Worm (Caenorhabditis elegans) whole organism, young adult: Measurements from ENCODE around the gene C16C8.10.

Experiments
- B0019.2 ChIP-seq: fragments of 200-800 bp; sonication (Bioruptor generic); conservative IDR thresholded peaks from 2 replicates; pipeline ENCODE4 v1.3.6; 2022; ENCODE audit warnings: missing genetic modification reagents, missing genetic modification characterization, missing compliant biosample characterization
- B0035.1 ChIP-seq: sonication (generic microtip); optimal IDR thresholded peaks from 2 replicates; lab custom pipeline; 2016; ENCODE audit warnings: missing genetic modification characterization, mild to moderate bottlenecking, missing compliant biosample characterization, missing genotype, missing genetic modification reagents
- B0336.3 ChIP-seq: fragments of 200-800 bp; sonication (Bioruptor generic); IDR thresholded peaks from 2 replicates; pipeline ENCODE4 v1.3.6; 2022; ENCODE audit warnings: missing genetic modification characterization, missing compliant biosample characterization
- C17E4.6 ChIP-seq: fragments of 200-800 bp; sonication (Bioruptor generic); IDR thresholded peaks from 2 replicates; pipeline ENCODE4 v1.3.6; 2022; ENCODE audit warnings: missing genetic modification reagents, missing genetic modification characterization, missing compliant biosample characterization
- D2030.7 ChIP-seq: fragments of 200-800 bp; sonication (Bioruptor generic); IDR thresholded peaks from 2 replicates; pipeline ENCODE4 v1.3.6; 2022; ENCODE audit warnings: missing genetic modification reagents, missing genetic modification characterization, missing compliant biosample characterization
- F10E7.11 ChIP-seq: sonication (generic microtip); optimal IDR thresholded peaks from 2 replicates; lab custom pipeline; 2017; ENCODE audit warnings: mild to moderate bottlenecking, missing genetic modification characterization, moderate library complexity, missing compliant biosample characterization
- F22D6.2 ChIP-seq: sonication (generic microtip); optimal IDR thresholded peaks from 2 replicates; lab custom pipeline; 2016; ENCODE audit warnings: mild to moderate bottlenecking, missing genetic modification characterization, missing compliant biosample characterization
- F52B5.7 ChIP-seq: sonication (generic microtip); optimal IDR thresholded peaks from 2 replicates; lab custom pipeline; 2016; ENCODE audit warnings: mild to moderate bottlenecking, missing genetic modification characterization, missing compliant biosample characterization
- F55B11.4 ChIP-seq: sonication (generic microtip); optimal IDR thresholded peaks from 2 replicates; lab custom pipeline; 2016; ENCODE audit warnings: missing compliant biosample characterization, missing genetic modification characterization, borderline replicate concordance; ENCODE audit not compliant: insufficient read depth
- K11D2.4 ChIP-seq: fragments of 200-800 bp; sonication (Bioruptor generic); IDR thresholded peaks from 2 replicates; pipeline ENCODE4 v1.3.6; 2022; ENCODE audit warnings: missing genetic modification reagents, missing genetic modification characterization, missing compliant biosample characterization
- T07F8.4 ChIP-seq: sonication (generic microtip); optimal IDR thresholded peaks from 2 replicates; lab custom pipeline; 2016; ENCODE audit warnings: mild to moderate bottlenecking, missing genetic modification characterization, moderate library complexity, missing compliant biosample characterization
- T26A5.8 ChIP-seq: sonication (generic microtip); optimal IDR thresholded peaks from 2 replicates; lab custom pipeline; 2016; ENCODE audit warnings: missing genetic modification characterization, missing compliant biosample characterization
- Y67H2A.10 ChIP-seq: fragments of 200-800 bp; sonication (Bioruptor generic); conservative IDR thresholded peaks from 2 replicates; pipeline ENCODE4 v1.3.6; 2022; ENCODE audit warnings: missing genetic modification reagents, missing genetic modification characterization, missing compliant biosample characterization
- ZK185.1 ChIP-seq: sonication (generic microtip); optimal IDR thresholded peaks from 2 replicates; lab custom pipeline; 2016; ENCODE audit warnings: mild to moderate bottlenecking, missing genetic modification characterization, missing compliant biosample characterization; ENCODE audit not compliant: poor library complexity, severe bottlenecking
- akir-1 ChIP-seq: fragments of 200-800 bp; sonication (Bioruptor generic); optimal IDR thresholded peaks from 2 replicates; lab custom pipeline; 2018; ENCODE audit warnings: mild to moderate bottlenecking, missing genetic modification characterization, moderate library complexity, missing compliant biosample characterization
- ccch-3 ChIP-seq: fragments of 200-800 bp; sonication (Bioruptor generic); optimal IDR thresholded peaks from 2 replicates; lab custom pipeline; 2018; ENCODE audit warnings: mild to moderate bottlenecking, missing genetic modification characterization, missing compliant biosample characterization
- ceh-100 ChIP-seq: fragments of 200-800 bp; sonication (Bioruptor generic); IDR thresholded peaks from 2 replicates; pipeline ENCODE4 v1.3.6; 2022; ENCODE audit warnings: missing genetic modification reagents, missing genetic modification characterization, missing compliant biosample characterization
- ceh-40 ChIP-seq: fragments of 200-800 bp; sonication (Bioruptor generic); IDR thresholded peaks from 2 replicates; pipeline ENCODE4 v1.3.6; 2022; ENCODE audit warnings: missing genetic modification characterization, missing compliant biosample characterization
- ceh-58 ChIP-seq: fragments of 200-800 bp; sonication (Bioruptor generic); IDR thresholded peaks from 2 replicates; pipeline ENCODE4 v1.3.6; 2022; ENCODE audit warnings: missing genetic modification characterization, missing compliant biosample characterization
- ceh-79 ChIP-seq: sonication (generic microtip); optimal IDR thresholded peaks from 2 replicates; lab custom pipeline; 2017; ENCODE audit warnings: mild to moderate bottlenecking, missing genetic modification characterization, missing compliant biosample characterization
- ceh-91 ChIP-seq: fragments of 200-800 bp; sonication (Bioruptor generic); IDR thresholded peaks from 2 replicates; pipeline ENCODE4 v1.3.6; 2022; ENCODE audit warnings: missing genetic modification reagents, missing genetic modification characterization, missing compliant biosample characterization
- chd-7 ChIP-seq: sonication (generic microtip); optimal IDR thresholded peaks from 2 replicates; lab custom pipeline; 2016; ENCODE audit warnings: mild to moderate bottlenecking, missing genetic modification characterization, moderate library complexity, missing compliant biosample characterization
- dox-1 ChIP-seq: fragments of 200-800 bp; sonication (Bioruptor generic); IDR thresholded peaks from 2 replicates; pipeline ENCODE4 v1.3.6; 2022; ENCODE audit warnings: missing genetic modification reagents, missing genetic modification characterization, missing compliant biosample characterization
- dpff-1 ChIP-seq: sonication (generic microtip); optimal IDR thresholded peaks from 2 replicates; lab custom pipeline; 2017; ENCODE audit warnings: mild to moderate bottlenecking, missing genetic modification characterization, missing compliant biosample characterization
- dpl-1 ChIP-seq: fragments of 150-350 bp; optimal IDR thresholded peaks from 2 replicates; lab custom pipeline; 2014; ENCODE audit warnings: missing biosample characterization, missing genetic modification reagents, missing genetic modification characterization
- efl-1 ChIP-seq: fragments of 150-350 bp; optimal IDR thresholded peaks from 2 replicates; lab custom pipeline; 2014; ENCODE audit warnings: missing biosample characterization, missing genetic modification reagents, missing genetic modification characterization
- ets-4 ChIP-seq: fragments of 200-800 bp; sonication (Bioruptor generic); optimal IDR thresholded peaks from 2 replicates; lab custom pipeline; 2018; ENCODE audit warnings: mild to moderate bottlenecking, missing genetic modification characterization, missing compliant biosample characterization
- gei-17 ChIP-seq: fragments of 200-800 bp; sonication (Bioruptor generic); optimal IDR thresholded peaks from 2 replicates; lab custom pipeline; 2018; ENCODE audit warnings: mild to moderate bottlenecking, missing genetic modification characterization, missing compliant biosample characterization
- hmg-1.2 ChIP-seq: fragments of 200-800 bp; sonication (Bioruptor generic); IDR thresholded peaks from 2 replicates; pipeline ENCODE4 v1.3.6; 2022; ENCODE audit warnings: missing genetic modification reagents, missing genetic modification characterization, missing compliant biosample characterization
- hsf-1 ChIP-seq: fragments of 200-800 bp; sonication (Bioruptor generic); IDR thresholded peaks from 2 replicates; pipeline ENCODE4 v1.3.6; 2022; ENCODE audit warnings: missing genetic modification reagents, missing genetic modification characterization, missing compliant biosample characterization
- let-526 ChIP-seq: fragments of 200-800 bp; sonication (Bioruptor generic); IDR thresholded peaks from 2 replicates; pipeline ENCODE4 v1.3.6; 2022; ENCODE audit warnings: missing genetic modification reagents, missing genetic modification characterization, missing compliant biosample characterization
- let-607 ChIP-seq, 2 experiments: fragments of 200-800 bp in 1 of 2; sonication (Bioruptor generic) in 1 of 2; sonication (generic microtip) in 1 of 2; optimal IDR thresholded peaks; 2 replicates each; lab custom pipeline; 2016 to 2018; ENCODE audit warnings: mild to moderate bottlenecking in 2 of 2, missing compliant biosample characterization in 2 of 2, missing genetic modification characterization in 2 of 2, moderate library complexity in 2 of 2, missing genotype in 1 of 2
- lir-1 ChIP-seq: fragments of 200-800 bp; sonication (Bioruptor generic); conservative IDR thresholded peaks from 2 replicates; pipeline ENCODE4 v1.3.6; 2022; ENCODE audit warnings: missing genetic modification reagents, missing genetic modification characterization, missing compliant biosample characterization
- lsl-1 ChIP-seq: fragments of 200-800 bp; sonication (Bioruptor generic); optimal IDR thresholded peaks from 2 replicates; lab custom pipeline; 2018; ENCODE audit warnings: mild to moderate bottlenecking, missing genetic modification characterization, moderate library complexity, missing compliant biosample characterization
- madf-10 ChIP-seq: sonication (generic microtip); optimal IDR thresholded peaks from 2 replicates; lab custom pipeline; 2016; ENCODE audit warnings: mild to moderate bottlenecking, missing genetic modification characterization, missing compliant biosample characterization
- madf-6 ChIP-seq: fragments of 200-800 bp; sonication (Bioruptor generic); IDR thresholded peaks from 2 replicates; pipeline ENCODE4 v1.3.6; 2022; ENCODE audit warnings: missing genetic modification reagents, missing genetic modification characterization, missing compliant biosample characterization
- madf-8 ChIP-seq: fragments of 200-800 bp; sonication (Bioruptor generic); conservative IDR thresholded peaks from 2 replicates; pipeline ENCODE4 v1.3.6; 2022; ENCODE audit warnings: missing genetic modification reagents, missing genetic modification characterization, missing compliant biosample characterization
- mxl-1 ChIP-seq: sonication (generic microtip); optimal IDR thresholded peaks from 2 replicates; lab custom pipeline; 2016; ENCODE audit warnings: missing genetic modification characterization, missing compliant biosample characterization
- nhr-120 ChIP-seq: fragments of 200-800 bp; sonication (Bioruptor generic); IDR thresholded peaks from 2 replicates; pipeline ENCODE4 v1.3.6; 2022; ENCODE audit warnings: missing genetic modification characterization, missing compliant biosample characterization
- nhr-80 ChIP-seq: sonication (generic microtip); optimal IDR thresholded peaks from 2 replicates; lab custom pipeline; 2016; ENCODE audit warnings: missing genetic modification characterization, missing compliant biosample characterization
- pha-4 ChIP-seq: fragments of 150-350 bp; sonication (generic microtip); optimal IDR thresholded peaks from 2 replicates; lab custom pipeline; 2014; ENCODE audit warnings: missing biosample characterization, missing genetic modification reagents, missing genetic modification characterization
- rcor-1 ChIP-seq: fragments of 200-800 bp; sonication (Bioruptor generic); IDR thresholded peaks from 2 replicates; pipeline ENCODE4 v1.3.6; 2022; ENCODE audit warnings: missing genetic modification reagents, missing genetic modification characterization, missing compliant biosample characterization
- sea-2 ChIP-seq: fragments of 200-800 bp; sonication (Bioruptor generic); IDR thresholded peaks from 2 replicates; pipeline ENCODE4 v1.3.6; 2022; ENCODE audit warnings: missing genetic modification characterization, missing compliant biosample characterization
- tlf-1 ChIP-seq: fragments of 200-800 bp; sonication (Bioruptor generic); optimal IDR thresholded peaks from 2 replicates; lab custom pipeline; 2018; ENCODE audit warnings: mild to moderate bottlenecking, missing genetic modification characterization, missing compliant biosample characterization
- unc-62 ChIP-seq: fragments of 150-350 bp; optimal IDR thresholded peaks from 2 replicates; lab custom pipeline; 2014; ENCODE audit warnings: missing biosample characterization, missing genetic modification reagents, missing genetic modification characterization
- xnd-1 ChIP-seq: sonication (generic microtip); optimal IDR thresholded peaks from 2 replicates; lab custom pipeline; 2016; ENCODE audit warnings: missing genotype, missing genetic modification reagents, missing genetic modification characterization, missing compliant biosample characterization
- ztf-25 ChIP-seq: fragments of 200-800 bp; sonication (Bioruptor generic); IDR thresholded peaks from 2 replicates; pipeline ENCODE4 v1.3.6; 2022; ENCODE audit warnings: missing genetic modification reagents, missing genetic modification characterization, missing compliant biosample characterization

Gene C16C8.10

ce11 chrII:3459199-3459598 is 5.3 kb downstream of the C16C8.10 start:
- TF ChIP-seq let-607 (tag; optimal IDR thresholded peaks at IDR 0.05; lab: Kevin White, UChicago) (no peak), tlf-1 (no peak), F52B5.7 (tag; lab: Kevin White, UChicago) (no peak), pha-4 (tag; lab: Kevin White, UChicago) (no peak), nhr-120 (GFP tag; lab: Robert Waterston, UW) (no peak), lir-1 (GFP tag; lab: Robert Waterston, UW) (no peak), let-526 (no peak), T26A5.8 (tag; lab: Kevin White, UChicago) (no peak), dpl-1 (GFP tag; lab: Kevin White, UChicago) (no peak), B0336.3 (GFP tag; lab: Robert Waterston, UW) (no peak), ccch-3 (GFP tag; lab: Kevin White, UChicago) (no peak), F55B11.4 (tag; lab: Kevin White, UChicago) (no peak), T07F8.4 (no peak), D2030.7 (no peak), akir-1 (GFP tag; lab: Kevin White, UChicago) (no peak), hsf-1 (GFP tag; lab: Robert Waterston, UW) (no peak)
- TF ChIP-seq, all 124 proteins: peak for 0

- no peak for TF ChIP-seq chd-7 (tag; lab: Kevin White, UChicago)
- TF ChIP-seq madf-10 (tag; lab: Kevin White, UChicago), result no peak
- TF ChIP-seq dpff-1 (tag; lab: Kevin White, UChicago), result no peak
- no peak for TF ChIP-seq ceh-40 (GFP tag; lab: Robert Waterston, UW)
- no peak for TF ChIP-seq efl-1 (GFP tag; lab: Kevin White, UChicago)
- no peak for TF ChIP-seq ceh-91 (GFP tag; lab: Robert Waterston, UW)
- no peak for TF ChIP-seq ceh-100 (GFP tag; lab: Robert Waterston, UW)
- TF ChIP-seq ztf-25 (GFP tag; lab: Robert Waterston, UW), result no peak
- TF ChIP-seq ceh-79 (tag; lab: Kevin White, UChicago), result no peak
- no peak for TF ChIP-seq rcor-1 (GFP tag; lab: Robert Waterston, UW)
- TF ChIP-seq F55B11.4 (tag; lab: Kevin White, UChicago), result no peak
- no peak for TF ChIP-seq T07F8.4
Observed at ce11 chrII:3458209-3458608, 6.3 kb downstream of the C16C8.10 start, which contains the start of the genes C16C8.26 and C16C8.19. C16C8.26 (minus strand) TSS chrII:3458309. C16C8.19 (plus strand) TSS chrII:3458487.

ce11 chrII:3453521-3453920 is 11.0 kb downstream of the C16C8.10 start, which contains the start of gene C16C8.11:
C16C8.11 (plus strand) TSS chrII:3453708.
- TF ChIP-seq ets-4 (GFP tag; lab: Kevin White, UChicago) (no peak), F10E7.11 (no peak), Y67H2A.10 (GFP tag; lab: Robert Waterston, UW) (no peak), F22D6.2 (tag; lab: Kevin White, UChicago) (no peak), F55B11.4 (tag; lab: Kevin White, UChicago) (no peak), dox-1 (GFP tag; lab: Robert Waterston, UW) (no peak), C17E4.6 (GFP tag; lab: Robert Waterston, UW) (no peak), D2030.7 (no peak; the same call in 1 of the 2 replicates), madf-6 (peak; percentile 51; the same call in 1 of the 2 replicates), gei-17 (GFP tag; lab: Kevin White, UChicago) (no peak), ZK185.1 (tag; lab: Kevin White, UChicago) (no peak), unc-62 (no peak), ceh-58 (GFP tag; lab: Robert Waterston, UW) (no peak), sea-2 (GFP tag; lab: Robert Waterston, UW) (no peak), madf-8 (GFP tag; lab: Robert Waterston, UW) (no peak), B0035.1 (no peak), nhr-80 (no peak), K11D2.4 (GFP tag; lab: Robert Waterston, UW) (no peak), nhr-120 (GFP tag; lab: Robert Waterston, UW) (no peak), mxl-1 (tag; lab: Kevin White, UChicago) (no peak), hmg-1.2 (no peak), lsl-1 (peak; percentile 80), chd-7 (tag; lab: Kevin White, UChicago) (no peak), xnd-1 (tag; lab: Kevin White, UChicago) (peak; percentile 7), B0019.2 (GFP tag; lab: Robert Waterston, UW) (no peak)
